Worm (Caenorhabditis elegans) whole organism, late embryonic: Measurements from ENCODE around the gene ZK856.19.

Source experiments
- K02D7.2 ChIP-seq: sonication (generic microtip); optimal IDR thresholded peaks from 2 replicates; lab custom pipeline; 2017; ENCODE audit warnings: mild to moderate bottlenecking, missing genetic modification characterization, missing compliant biosample characterization
- ama-1 ChIP-seq: fragments of 150-350 bp; optimal IDR thresholded peaks from 2 replicates; lab custom pipeline; 2014
- ceh-24 ChIP-seq: sonication (generic microtip); optimal IDR thresholded peaks from 2 replicates; lab custom pipeline; 2016; ENCODE audit warnings: mild to moderate bottlenecking, missing genetic modification characterization, missing compliant biosample characterization
- fkh-10 ChIP-seq: fragments of 150-350 bp; optimal IDR thresholded peaks from 2 replicates; lab custom pipeline; 2014; ENCODE audit warnings: missing biosample characterization, missing genetic modification reagents, missing genetic modification characterization
- lin-11 ChIP-seq: fragments of 200-800 bp; sonication (Bioruptor generic); optimal IDR thresholded peaks from 2 replicates; lab custom pipeline; 2018; ENCODE audit warnings: mild to moderate bottlenecking, missing genetic modification characterization, missing compliant biosample characterization
- nhr-11 ChIP-seq: fragments of 150-350 bp; optimal IDR thresholded peaks from 2 replicates; lab custom pipeline; 2014; ENCODE audit warnings: missing biosample characterization, missing genetic modification characterization
- pag-3 ChIP-seq: sonication (generic microtip); optimal IDR thresholded peaks from 2 replicates; lab custom pipeline; 2016; ENCODE audit warnings: missing compliant biosample characterization, missing genetic modification characterization, borderline replicate concordance
- pqm-1 ChIP-seq: sonication (generic microtip); optimal IDR thresholded peaks from 2 replicates; lab custom pipeline; 2016; ENCODE audit warnings: missing genetic modification characterization, missing compliant biosample characterization

- TF ChIP-seq pqm-1: no peak
- TF ChIP-seq ama-1: no peak
- TF ChIP-seq K02D7.2: no peak
- no peak for TF ChIP-seq ceh-24 (tag; lab: Kevin White, UChicago)
- TF ChIP-seq nhr-11 (tag; lab: Kevin White, UChicago): no peak
- no peak for TF ChIP-seq fkh-10 (GFP tag; lab: Kevin White, UChicago)
- no peak for TF ChIP-seq lin-11
- no peak for TF ChIP-seq pag-3 (tag; lab: Kevin White, UChicago)
These were observed 44.7 kb downstream of the ZK856.19 start for ce11 chrV:10159972-10160371.
